Worm (Caenorhabditis elegans) whole organism, L1 larva: ENCODE measurements around the gene F11G11.13.

Experiments
- C04F5.9 ChIP-seq: sonication (generic microtip); optimal IDR thresholded peaks from 2 replicates; lab custom pipeline; 2016; ENCODE audit warnings: missing genetic modification characterization, missing compliant biosample characterization
- alr-1 ChIP-seq: fragments of 200-800 bp; sonication (Bioruptor generic); optimal IDR thresholded peaks from 2 replicates; lab custom pipeline; 2018; ENCODE audit warnings: borderline replicate concordance, mild to moderate bottlenecking, missing genetic modification characterization, missing compliant biosample characterization
- aly-2 ChIP-seq: fragments of 150-350 bp; optimal IDR thresholded peaks from 2 replicates; lab custom pipeline; 2014; ENCODE audit warnings: missing biosample characterization, missing genetic modification characterization
- blmp-1 ChIP-seq: fragments of 150-350 bp; optimal IDR thresholded peaks from 2 replicates; lab custom pipeline; 2014; ENCODE audit warnings: missing biosample characterization, missing genetic modification characterization
- ceh-82 ChIP-seq, 3 experiments: fragments of 150-350 bp in 1 of 3; sonication (generic microtip) in 2 of 3; optimal IDR thresholded peaks; 2 replicates each; lab custom pipeline; 2014 to 2017; ENCODE audit warnings: missing biosample characterization in 3 of 3, missing genetic modification characterization in 3 of 3
- dsc-1 ChIP-seq: sonication (generic microtip); optimal IDR thresholded peaks from 2 replicates; lab custom pipeline; 2016; ENCODE audit warnings: mild to moderate bottlenecking, missing genetic modification characterization, missing compliant biosample characterization
- efl-1 ChIP-seq, 4 experiments: fragments of 150-350 bp; optimal IDR thresholded peaks in 3 of 4; peaks in 1 of 4; 1 replicate in 1 of 4; 2 replicates in 3 of 4; lab custom pipeline; 2014; ENCODE audit warnings: missing biosample characterization in 2 of 4, missing genetic modification characterization in 2 of 4, missing genetic modification reagents in 2 of 4
- egl-27 ChIP-seq, 2 experiments: fragments of 150-350 bp in 1 of 2; sonication (generic microtip); optimal IDR thresholded peaks; 3 replicates each; lab custom pipeline; 2017 to 2018; ENCODE audit warnings: missing biosample characterization in 2 of 2, missing genetic modification characterization in 2 of 2, missing genetic modification reagents in 2 of 2
- elt-2 ChIP-seq: sonication (generic microtip); optimal IDR thresholded peaks from 2 replicates; lab custom pipeline; 2016; ENCODE audit warnings: missing genetic modification characterization, mild to moderate bottlenecking, inconsistent platforms, missing compliant biosample characterization, missing genetic modification reagents
- elt-3 ChIP-seq, 6 experiments: fragments of 150-350 bp in 1 of 6; sonication (generic microtip); optimal IDR thresholded peaks; 2 replicates each; lab custom pipeline; 2017 to 2018; ENCODE audit warnings: missing biosample characterization in 6 of 6, missing genetic modification characterization in 6 of 6, inconsistent platforms in 1 of 6
- hlh-4 ChIP-seq: sonication (generic microtip); optimal IDR thresholded peaks from 2 replicates; lab custom pipeline; 2016; ENCODE audit warnings: mild to moderate bottlenecking, missing genetic modification characterization, missing compliant biosample characterization
- isw-1 ChIP-seq: fragments of 200-800 bp; sonication (Bioruptor generic); IDR thresholded peaks from 2 replicates; pipeline ENCODE4 v1.3.6; 2022; ENCODE audit warnings: missing genetic modification characterization, missing compliant biosample characterization
- jun-1 ChIP-seq: fragments of 150-350 bp; optimal IDR thresholded peaks from 2 replicates; lab custom pipeline; 2014; ENCODE audit warnings: missing biosample characterization, missing genetic modification reagents, missing genetic modification characterization
- lin-14 ChIP-seq: fragments of 200-800 bp; sonication (Bioruptor generic); optimal IDR thresholded peaks from 2 replicates; lab custom pipeline; 2018; ENCODE audit warnings: mild to moderate bottlenecking, missing genetic modification characterization, moderate library complexity, missing compliant biosample characterization
- lin-15B ChIP-seq: fragments of 150-350 bp; sonication (generic microtip); optimal IDR thresholded peaks from 3 replicates; lab custom pipeline; 2014; ENCODE audit warnings: missing biosample characterization, missing genetic modification characterization
- lin-35 ChIP-seq, 2 experiments: fragments of 150-350 bp; optimal IDR thresholded peaks; 2 replicates each; lab custom pipeline; 2014; ENCODE audit warnings: missing biosample characterization in 2 of 2, missing genetic modification characterization in 2 of 2, missing genetic modification reagents in 2 of 2
- mdl-1 ChIP-seq, 2 experiments: fragments of 150-350 bp; optimal IDR thresholded peaks; 2 replicates each; lab custom pipeline; 2014 to 2017; ENCODE audit warnings: missing biosample characterization in 2 of 2, missing genetic modification characterization in 2 of 2, inconsistent platforms in 1 of 2
- mep-1 ChIP-seq: fragments of 150-350 bp; optimal IDR thresholded peaks from 2 replicates; lab custom pipeline; 2014; ENCODE audit warnings: missing biosample characterization, missing genetic modification characterization
- nhr-12 ChIP-seq: sonication (generic microtip); optimal IDR thresholded peaks from 2 replicates; lab custom pipeline; 2017; ENCODE audit warnings: missing biosample characterization, missing genetic modification characterization
- nhr-20 ChIP-seq: sonication (generic microtip); optimal IDR thresholded peaks from 2 replicates; lab custom pipeline; 2016; ENCODE audit warnings: mild to moderate bottlenecking, missing genetic modification characterization, missing compliant biosample characterization
- nhr-237 ChIP-seq: fragments of 150-350 bp; optimal IDR thresholded peaks from 2 replicates; lab custom pipeline; 2014; ENCODE audit warnings: missing biosample characterization, missing genetic modification characterization
- nhr-28 ChIP-seq: fragments of 150-350 bp; optimal IDR thresholded peaks from 2 replicates; lab custom pipeline; 2014; ENCODE audit warnings: missing biosample characterization, missing genetic modification characterization
- nhr-71 ChIP-seq: sonication (generic microtip); optimal IDR thresholded peaks from 2 replicates; lab custom pipeline; 2016; ENCODE audit warnings: mild to moderate bottlenecking, missing genetic modification characterization, moderate library complexity, missing compliant biosample characterization
- nhr-76 ChIP-seq: sonication (generic microtip); optimal IDR thresholded peaks from 2 replicates; lab custom pipeline; 2017; ENCODE audit warnings: missing biosample characterization, missing genetic modification characterization
- nhr-77 ChIP-seq: fragments of 150-350 bp; optimal IDR thresholded peaks from 2 replicates; lab custom pipeline; 2014; ENCODE audit warnings: missing biosample characterization, missing genetic modification characterization
- nhr-85 ChIP-seq: sonication (generic microtip); peaks from one replicate; lab custom pipeline; 2016; ENCODE audit warnings: missing genetic modification characterization, inconsistent platforms, missing compliant biosample characterization
- nhr-90 ChIP-seq: sonication (generic microtip); optimal IDR thresholded peaks from 2 replicates; lab custom pipeline; 2016; ENCODE audit warnings: mild to moderate bottlenecking, missing genetic modification characterization, missing compliant biosample characterization; ENCODE audit not compliant: poor library complexity
- pax-3 ChIP-seq: fragments of 200-800 bp; sonication (Bioruptor generic); optimal IDR thresholded peaks from 2 replicates; lab custom pipeline; 2018; ENCODE audit warnings: mild to moderate bottlenecking, missing genetic modification characterization, moderate library complexity, missing compliant biosample characterization
- pqm-1 ChIP-seq: sonication (generic microtip); optimal IDR thresholded peaks from 3 replicates; lab custom pipeline; 2017; ENCODE audit warnings: missing biosample characterization, missing genetic modification characterization
- rnt-1 ChIP-seq: sonication (generic microtip); optimal IDR thresholded peaks from 2 replicates; lab custom pipeline; 2016; ENCODE audit warnings: mild to moderate bottlenecking, missing genetic modification characterization, moderate library complexity, missing compliant biosample characterization
- sptf-1 ChIP-seq: fragments of 150-350 bp; optimal IDR thresholded peaks from 2 replicates; lab custom pipeline; 2014; ENCODE audit warnings: missing biosample characterization, missing genetic modification characterization
- sup-37 ChIP-seq: fragments of 200-800 bp; sonication (Bioruptor generic); optimal IDR thresholded peaks from 2 replicates; lab custom pipeline; 2018; ENCODE audit warnings: mild to moderate bottlenecking, missing genetic modification characterization, missing compliant biosample characterization
- tlp-1 ChIP-seq: fragments of 150-350 bp; optimal IDR thresholded peaks from 2 replicates; lab custom pipeline; 2014; ENCODE audit warnings: missing biosample characterization, missing genetic modification characterization
- unc-62 ChIP-seq: fragments of 150-350 bp; optimal IDR thresholded peaks from 2 replicates; lab custom pipeline; 2014; ENCODE audit warnings: missing biosample characterization, missing genetic modification reagents, missing genetic modification characterization
- unc-86 ChIP-seq: sonication (generic microtip); optimal IDR thresholded peaks from 2 replicates; lab custom pipeline; 2016; ENCODE audit warnings: missing genetic modification characterization, missing compliant biosample characterization
- unc-98 ChIP-seq: fragments of 200-800 bp; sonication (Bioruptor generic); IDR thresholded peaks from 2 replicates; pipeline ENCODE4 v1.3.6; 2022; ENCODE audit warnings: missing genetic modification characterization, missing compliant biosample characterization
- vab-15 ChIP-seq: sonication (generic microtip); optimal IDR thresholded peaks from 2 replicates; lab custom pipeline; 2017; ENCODE audit warnings: missing genotype, mild to moderate bottlenecking, missing genetic modification characterization, missing compliant biosample characterization
- xbp-1 ChIP-seq: sonication (generic microtip); optimal IDR thresholded peaks from 2 replicates; lab custom pipeline; 2016; ENCODE audit warnings: missing genetic modification characterization, missing compliant biosample characterization
- zag-1 ChIP-seq: fragments of 150-350 bp; optimal IDR thresholded peaks from 2 replicates; lab custom pipeline; 2014; ENCODE audit warnings: missing biosample characterization, missing genetic modification characterization

F11G11.13 gene

ce11 chrII:4876091-4876490 lies at the start of gene F11G11.13:
F11G11.13 (minus strand) TSS chrII:4876179.
- TF ChIP-seq dsc-1 (tag; lab: Kevin White, UChicago) (no peak), nhr-85 (tag; lab: Kevin White, UChicago) (peak; percentile 55), elt-3 (tag; optimal IDR thresholded peaks at IDR 0.05; lab: Kevin White, UChicago) (peak in 1 of 6 experiments; percentile 7), blmp-1 (peak; percentile 90), sup-37 (no peak), nhr-77 (no peak)
- TF ChIP-seq, all 84 proteins: peak for 3

ce11 chrII:4925198-4925764 lies 49.3 kb upstream of the F11G11.13 start, which contains the start of gene aagr-2:
aagr-2 (minus strand) TSS chrII:4925248.
- TF ChIP-seq nhr-77 = no peak
- peak; percentile 13 for TF ChIP-seq pax-3 (tag; lab: Kevin White, UChicago)
- no peak for TF ChIP-seq alr-1 (tag; lab: Kevin White, UChicago)
- TF ChIP-seq lin-15B (tag; lab: Kevin White, UChicago) = no peak
- no peak for TF ChIP-seq ceh-82 (tag; optimal IDR thresholded peaks at IDR 0.05; lab: Kevin White, UChicago)
- peak; percentile 36 for TF ChIP-seq nhr-71 (tag; lab: Kevin White, UChicago)
- no peak for TF ChIP-seq unc-62 (GFP tag; lab: Kevin White, UChicago)
- TF ChIP-seq sptf-1 (tag; lab: Kevin White, UChicago) = no peak
- no peak for TF ChIP-seq nhr-237 (tag; lab: Kevin White, UChicago)
- no peak for TF ChIP-seq rnt-1
- TF ChIP-seq blmp-1 = no peak
- peak; percentile 37 for TF ChIP-seq nhr-20 (tag; lab: Kevin White, UChicago)
- no peak for TF ChIP-seq hlh-4 (tag; lab: Kevin White, UChicago)
- TF ChIP-seq pqm-1 (tag; lab: Kevin White, UChicago) = peak; percentile 67
- TF ChIP-seq lin-35 (GFP tag; optimal IDR thresholded peaks at IDR 0.05; lab: Kevin White, UChicago) = peak in 1 of 2 experiments; percentile 60
- TF ChIP-seq unc-98 (GFP tag; lab: Robert Waterston, UW) = no peak
- TF ChIP-seq xbp-1 (tag; lab: Kevin White, UChicago) = no peak
- TF ChIP-seq unc-86 (tag; lab: Kevin White, UChicago) = no peak
- TF ChIP-seq nhr-12 (tag; lab: Kevin White, UChicago) = no peak
- TF ChIP-seq mep-1 = no peak
- TF ChIP-seq isw-1 (GFP tag; lab: Robert Waterston, UW) = no peak
- peak; percentile 51 for TF ChIP-seq nhr-90 (tag; lab: Kevin White, UChicago)
- peak; percentile 100 for TF ChIP-seq elt-2 (tag; lab: Kevin White, UChicago)
- TF ChIP-seq tlp-1 (tag; lab: Kevin White, UChicago) = no peak
- no peak for TF ChIP-seq aly-2 (tag; lab: Kevin White, UChicago)
- peak; percentile 19 for TF ChIP-seq jun-1 (tag; lab: Kevin White, UChicago)
- TF ChIP-seq mdl-1 (tag; optimal IDR thresholded peaks at IDR 0.05; lab: Kevin White, UChicago) = peak in 1 of 2 experiments; percentile 74
- TF ChIP-seq efl-1 (optimal IDR thresholded peaks at IDR 0.05; lab: Kevin White, UChicago) = no peak
- TF ChIP-seq efl-1 (GFP tag; optimal IDR thresholded peaks at IDR 0.05 in 1 of 2; lab: Kevin White, UChicago) = peak in 1 of 2 experiments; percentile 85
- TF ChIP-seq zag-1 (tag; lab: Kevin White, UChicago) = no peak
- TF ChIP-seq nhr-28 (tag; lab: Kevin White, UChicago) = no peak
- TF ChIP-seq egl-27 (tag; optimal IDR thresholded peaks at IDR 0.05; lab: Kevin White, UChicago) = no peak
- no peak for TF ChIP-seq lin-14 (GFP tag; lab: Kevin White, UChicago)

ce11 chrII:4924729-4925128 lies 48.8 kb upstream of the F11G11.13 start:
- TF ChIP-seq C04F5.9 (no peak), vab-15 (tag; lab: Kevin White, UChicago) (no peak), nhr-76 (tag; lab: Kevin White, UChicago) (no peak)
